Fruit fly (Drosophila melanogaster): ENCODE measurements around the gene CG7024.

The CG7024 gene

DNA sequence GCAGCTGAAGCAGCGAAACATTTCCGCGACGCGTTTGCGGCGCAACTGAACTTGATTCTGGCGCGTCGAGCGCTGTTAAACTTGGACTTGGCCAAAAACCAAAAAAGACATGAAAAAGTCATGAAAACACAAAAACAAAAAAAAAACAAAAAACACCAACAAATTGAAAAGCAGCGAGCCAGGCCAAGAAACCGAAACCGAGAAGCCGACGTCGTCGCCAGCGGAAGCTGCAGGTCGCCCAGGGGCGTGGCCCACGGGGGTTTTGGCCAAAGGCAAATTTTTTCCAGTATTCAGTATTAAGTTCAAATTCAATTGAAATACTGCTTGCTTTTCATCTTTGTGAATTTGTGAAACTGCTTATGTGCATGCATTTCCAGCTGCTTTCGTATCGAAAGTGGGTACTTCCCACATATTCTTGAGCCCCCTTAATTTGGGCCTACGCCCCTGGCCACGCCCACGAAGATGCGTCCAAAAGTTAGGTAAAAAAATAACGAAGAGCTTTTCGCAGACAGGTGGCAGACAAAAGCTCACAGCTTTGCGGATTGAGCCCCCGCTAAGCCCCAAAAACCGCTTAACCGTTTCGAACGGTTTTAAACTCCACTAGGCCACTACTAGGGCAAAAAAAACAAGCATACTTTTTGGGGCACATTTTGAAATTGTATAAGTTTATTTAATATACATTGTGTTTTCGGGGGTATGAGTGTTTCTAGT, 38.3 kb upstream of the CG7024 start, which contains the start of gene CG3009 (continued):
- TF ChIP-seq MESR4 (GFP tag; optimal IDR thresholded peaks at IDR 0.05) (peak; percentile 69), CG18599 (GFP tag; optimal IDR thresholded peaks at IDR 0.05) (peak; percentile 99), CG10321 (GFP tag; IDR thresholded peaks at IDR 0.05) (peak; percentile 82), dysf (GFP tag; IDR thresholded peaks at IDR 0.05) (peak; percentile 99), Fer1 (GFP tag; optimal IDR thresholded peaks at IDR 0.05) (peak; percentile 99), ems (GFP tag; optimal IDR thresholded peaks at IDR 0.05) (peak; percentile 98), Usf (GFP tag; optimal IDR thresholded peaks at IDR 0.05) (peak; percentile 93), bsh (GFP tag; optimal IDR thresholded peaks at IDR 0.05) (peak; percentile 94 to 95), YL-1 (GFP tag; optimal IDR thresholded peaks at IDR 0.05) (peak; percentile 95), HLH54F (GFP tag; optimal IDR thresholded peaks at IDR 0.05) (peak; percentile 98), CG7556 (GFP tag; optimal IDR thresholded peaks at IDR 0.05) (peak; percentile 98), wek (GFP tag; optimal IDR thresholded peaks at IDR 0.05) (peak; percentile 90), Mes4 (GFP tag; optimal IDR thresholded peaks at IDR 0.05) (peak; percentile 97), CG2199 (GFP tag; IDR thresholded peaks at IDR 0.05) (peak; percentile 96), Hmr (GFP tag; optimal IDR thresholded peaks at IDR 0.05) (peak; percentile 99), D (optimal IDR thresholded peaks at IDR 0.05) (no peak), D (GFP tag; optimal IDR thresholded peaks at IDR 0.05) (peak; percentile 91), sens (GFP tag) (peak; percentile 99), fd64A (GFP tag; optimal IDR thresholded peaks at IDR 0.05) (peak; percentile 92), D19B (GFP tag; optimal IDR thresholded peaks at IDR 0.05) (peak; percentile 93), Hr3 (GFP tag; optimal IDR thresholded peaks at IDR 0.05) (peak; percentile 96), CG2120 (GFP tag; optimal IDR thresholded peaks at IDR 0.05) (peak; percentile 99), CG8290 (GFP tag; optimal IDR thresholded peaks at IDR 0.05) (peak; percentile 90), CG8290 (tag; optimal IDR thresholded peaks at IDR 0.05) (peak; percentile 78 to 98), toy (GFP tag; IDR thresholded peaks at IDR 0.05) (peak; percentile 93), CG15479 (GFP tag; optimal IDR thresholded peaks at IDR 0.05) (no peak), btn (GFP tag; optimal IDR thresholded peaks at IDR 0.05) (peak; percentile 95), CG4730 (GFP tag; IDR thresholded peaks at IDR 0.05) (peak; percentile 95), bbx (GFP tag; IDR thresholded peaks at IDR 0.05; ENCODE audit: partially characterized antibody) (no peak), ranshi (GFP tag; IDR thresholded peaks at IDR 0.05) (peak; percentile 98), Hr51 (GFP tag; optimal IDR thresholded peaks at IDR 0.05) (peak; percentile 98), CG6175 (GFP tag; IDR thresholded peaks at IDR 0.05) (peak; percentile 96), CG11723 (GFP tag; optimal IDR thresholded peaks at IDR 0.05) (peak; percentile 96), CG14014 (GFP tag; IDR thresholded peaks at IDR 0.05) (peak; percentile 98), PHDP (tag; optimal IDR thresholded peaks at IDR 0.05) (peak; percentile 98), chm (GFP tag; IDR thresholded peaks at IDR 0.05) (peak; percentile 96), CG2889 (GFP tag; IDR thresholded peaks at IDR 0.05) (peak; percentile 95), dimm (GFP tag; IDR thresholded peaks at IDR 0.05) (peak; percentile 89), wor (GFP tag; IDR thresholded peaks at IDR 0.05) (peak; percentile 95), CG13894 (tag; optimal IDR thresholded peaks at IDR 0.05) (peak; percentile 96), Gug (GFP tag; IDR thresholded peaks at IDR 0.05) (peak; percentile 98), Ravus (GFP tag; IDR thresholded peaks at IDR 0.05) (peak; percentile 93), ci (GFP tag; IDR thresholded peaks at IDR 0.05) (peak; percentile 98), CG13424 (tag; optimal IDR thresholded peaks at IDR 0.05) (peak; percentile 98), Awh (GFP tag; IDR thresholded peaks at IDR 0.05) (peak; percentile 97), Gsc (GFP tag; IDR thresholded peaks at IDR 0.05) (peak; percentile 93), insv (GFP tag; optimal IDR thresholded peaks at IDR 0.05) (peak in 1 of 2 experiments; percentile 79), CG13296 (GFP tag; optimal IDR thresholded peaks at IDR 0.05) (peak; percentile 98), H15 (GFP tag; IDR thresholded peaks at IDR 0.05) (peak; percentile 94)

Data from whole organism, embryonic.